Worm (Caenorhabditis elegans) whole organism, mixed stage, embryonic: Measurements from ENCODE around the gene dgtr-1.

Experiments used
- bed-3 ChIP-seq: fragments of 200-800 bp; sonication (Bioruptor generic); optimal IDR thresholded peaks from 3 replicates; lab custom pipeline; 2018; ENCODE audit warnings: mild to moderate bottlenecking, missing genetic modification characterization, moderate library complexity, missing compliant biosample characterization
- ceh-39 ChIP-seq: fragments of 150-350 bp; optimal IDR thresholded peaks from 2 replicates; lab custom pipeline; 2014; ENCODE audit warnings: missing biosample characterization, missing genetic modification characterization
- ceh-83 ChIP-seq: fragments of 200-800 bp; sonication (Bioruptor generic); optimal IDR thresholded peaks from 2 replicates; lab custom pipeline; 2018; ENCODE audit warnings: mild to moderate bottlenecking, missing genetic modification characterization, missing compliant biosample characterization
- ham-2 ChIP-seq: fragments of 200-800 bp; sonication (Bioruptor generic); optimal IDR thresholded peaks from 2 replicates; lab custom pipeline; 2018; ENCODE audit warnings: mild to moderate bottlenecking, missing genetic modification characterization, missing compliant biosample characterization
- hlh-1 ChIP-seq: fragments of 150-350 bp; optimal IDR thresholded peaks from 2 replicates; lab custom pipeline; 2014; ENCODE audit warnings: missing biosample characterization, missing genetic modification reagents, missing genetic modification characterization
- lin-13 ChIP-seq: fragments of 150-350 bp; optimal IDR thresholded peaks from 2 replicates; lab custom pipeline; 2014; ENCODE audit warnings: missing biosample characterization, missing genetic modification characterization
- mep-1 ChIP-seq: fragments of 150-350 bp; optimal IDR thresholded peaks from 2 replicates; lab custom pipeline; 2017; ENCODE audit warnings: missing biosample characterization, missing genetic modification reagents, missing genetic modification characterization, inconsistent platforms
- nhr-237 ChIP-seq: fragments of 150-350 bp; optimal IDR thresholded peaks from 2 replicates; lab custom pipeline; 2014; ENCODE audit warnings: missing biosample characterization, missing genetic modification characterization
- nhr-76 ChIP-seq: sonication (generic microtip); optimal IDR thresholded peaks from 2 replicates; lab custom pipeline; 2017; ENCODE audit warnings: missing biosample characterization, missing genetic modification characterization
- sptf-1 ChIP-seq: sonication (generic microtip); optimal IDR thresholded peaks from 2 replicates; lab custom pipeline; 2017; ENCODE audit warnings: mild to moderate bottlenecking, missing genetic modification characterization, moderate library complexity, missing compliant biosample characterization
- unc-39 ChIP-seq: fragments of 150-350 bp; optimal IDR thresholded peaks from 2 replicates; lab custom pipeline; 2014; ENCODE audit warnings: missing biosample characterization, missing genetic modification characterization
- unc-62 ChIP-seq: fragments of 150-350 bp; optimal IDR thresholded peaks from 2 replicates; lab custom pipeline; 2014; ENCODE audit warnings: missing biosample characterization, missing genetic modification reagents, missing genetic modification characterization

- TF ChIP-seq sptf-1 (tag; lab: Kevin White, UChicago): no peak
- TF ChIP-seq bed-3 (GFP tag; lab: Kevin White, UChicago): no peak
- no peak for TF ChIP-seq nhr-76 (tag; lab: Kevin White, UChicago)
- no peak for TF ChIP-seq lin-13 (tag; lab: Kevin White, UChicago)
- TF ChIP-seq ceh-83: no peak
- TF ChIP-seq nhr-237 (tag; lab: Kevin White, UChicago): no peak
- TF ChIP-seq unc-62 (GFP tag; lab: Kevin White, UChicago): peak; percentile 9
- TF ChIP-seq hlh-1 (tag; lab: Kevin White, UChicago): no peak
- no peak for TF ChIP-seq ceh-39 (tag; lab: Kevin White, UChicago)
- no peak for TF ChIP-seq unc-39 (tag; lab: Kevin White, UChicago)
- TF ChIP-seq ham-2 (GFP tag; lab: Kevin White, UChicago): no peak
- TF ChIP-seq mep-1: no peak
Measured at ce11 chrV:6503158-6503557, 6.2 kb downstream of the dgtr-1 start.
